Fruit fly (Drosophila melanogaster) whole organism, embryonic: ENCODE results near the gene CG5674.

Experiments used
- Antp ChIP-seq: fragments of 200-800 bp; sonication (Bioruptor generic); optimal IDR thresholded peaks from 3 replicates; lab custom pipeline; 2016; ENCODE audit warnings: missing biosample characterization, missing genetic modification characterization
- Awh ChIP-seq: fragments of 200-800 bp; sonication (Bioruptor generic); IDR thresholded peaks from 2 replicates; pipeline ENCODE4, ENCODE4 v1.3.6; 2022; ENCODE audit warnings: missing biosample characterization, missing genetic modification characterization
- Bdp1 ChIP-seq: fragments of 200-800 bp; sonication (Bioruptor generic); optimal IDR thresholded peaks from 3 replicates; lab custom pipeline; 2016; ENCODE audit warnings: missing biosample characterization, missing genetic modification characterization
- CG11398 ChIP-seq: fragments of 200-800 bp; sonication (Bioruptor generic); optimal IDR thresholded peaks from 2 replicates; lab custom pipeline; 2016; ENCODE audit warnings: missing biosample characterization, missing genetic modification characterization
- CG11504 ChIP-seq: fragments of 200-800 bp; sonication (Bioruptor generic); optimal IDR thresholded peaks from 3 replicates; lab custom pipeline; 2019; ENCODE audit warnings: missing biosample characterization, mild to moderate bottlenecking, missing genetic modification characterization, moderate library complexity
- CG13424 ChIP-seq: fragments of 200-800 bp; sonication (Bioruptor generic); optimal IDR thresholded peaks from 2 replicates; lab custom pipeline; 2019; ENCODE audit warnings: missing biosample characterization, mild to moderate bottlenecking, missing genetic modification characterization, moderate library complexity
- CG15479 ChIP-seq: fragments of 200-800 bp; sonication (Bioruptor generic); optimal IDR thresholded peaks from 3 replicates; lab custom pipeline; 2019; ENCODE audit warnings: missing biosample characterization, mild to moderate bottlenecking, missing genetic modification characterization, moderate library complexity
- CG30431 ChIP-seq: fragments of 200-800 bp; sonication (Bioruptor generic); optimal IDR thresholded peaks from 2 replicates; lab custom pipeline; 2017; ENCODE audit warnings: missing biosample characterization, missing genetic modification characterization
- CG31388 ChIP-seq: fragments of 200-800 bp; sonication (Bioruptor generic); optimal IDR thresholded peaks from 2 replicates; lab custom pipeline; 2016; ENCODE audit warnings: missing biosample characterization, missing genetic modification characterization
- CG34224 ChIP-seq: fragments of 200-800 bp; sonication (Bioruptor generic); IDR thresholded peaks from 3 replicates; pipeline ENCODE4 v1.3.6; 2022; ENCODE audit warnings: missing biosample characterization, missing genetic modification characterization; ENCODE audit not compliant: partially characterized antibody
- CG4617 ChIP-seq: fragments of 200-800 bp; sonication (Bioruptor generic); optimal IDR thresholded peaks from 3 replicates; lab custom pipeline; 2016; ENCODE audit warnings: missing biosample characterization, missing genetic modification characterization, borderline replicate concordance
- CG4707 ChIP-seq: fragments of 200-800 bp; sonication (Bioruptor generic); optimal IDR thresholded peaks from 2 replicates; lab custom pipeline; 2018; ENCODE audit warnings: missing biosample characterization, mild to moderate bottlenecking, missing genetic modification characterization, moderate library complexity
- CG8290 ChIP-seq, 3 experiments: fragments of 200-800 bp; sonication (Bioruptor generic); optimal IDR thresholded peaks; 2 replicates each; lab custom pipeline; 2016 to 2019; ENCODE audit warnings: missing biosample characterization in 3 of 3, missing genetic modification characterization in 3 of 3, mild to moderate bottlenecking in 2 of 3, moderate library complexity in 1 of 3
- CG9932 ChIP-seq: fragments of 200-800 bp; sonication (Bioruptor generic); IDR thresholded peaks from 2 replicates; pipeline ENCODE4 v1.3.6; 2022; ENCODE audit warnings: missing biosample characterization, missing genetic modification characterization
- CrebB ChIP-seq: fragments of 200-800 bp; sonication (Bioruptor generic); optimal IDR thresholded peaks from 3 replicates; lab custom pipeline; 2018; ENCODE audit warnings: missing biosample characterization, mild to moderate bottlenecking, missing genetic modification characterization
- Dp ChIP-seq: fragments of 200-800 bp; sonication (Bioruptor generic); optimal IDR thresholded peaks from 2 replicates; lab custom pipeline; 2018; ENCODE audit warnings: missing biosample characterization, mild to moderate bottlenecking, missing genetic modification characterization, moderate library complexity
- Dref ChIP-seq: fragments of 200-800 bp; sonication (Bioruptor generic); IDR thresholded peaks from 2 replicates; pipeline ENCODE4 v1.3.6; 2022; ENCODE audit warnings: missing biosample characterization, missing genetic modification characterization
- Drgx ChIP-seq: fragments of 200-800 bp; sonication (Bioruptor generic); IDR thresholded peaks from 2 replicates; pipeline ENCODE4 v1.3.6; 2022; ENCODE audit warnings: missing biosample characterization, missing genetic modification characterization
- Ets97D ChIP-seq: fragments of 200-800 bp; sonication (Bioruptor generic); optimal IDR thresholded peaks from 3 replicates; lab custom pipeline; 2016; ENCODE audit warnings: missing biosample characterization, missing genetic modification characterization
- Med ChIP-seq: fragments of 200-800 bp; sonication (Bioruptor generic); peaks from one replicate; lab custom pipeline; 2016; ENCODE audit warnings: missing biosample characterization, missing genetic modification characterization, mild to moderate bottlenecking, inconsistent platforms, moderate library complexity
- Oaz ChIP-seq: fragments of 200-800 bp; sonication (Bioruptor generic); IDR thresholded peaks from 2 replicates; pipeline ENCODE4 v1.3.6; 2022; ENCODE audit warnings: missing biosample characterization, missing genetic modification characterization
- Sox102F ChIP-seq: fragments of 200-800 bp; sonication (Bioruptor generic); optimal IDR thresholded peaks from 2 replicates; lab custom pipeline; 2018; ENCODE audit warnings: missing biosample characterization, mild to moderate bottlenecking, missing genetic modification characterization, moderate library complexity
- ara ChIP-seq: fragments of 200-800 bp; sonication (Bioruptor generic); IDR thresholded peaks from 2 replicates; pipeline ENCODE4 v1.3.6; 2022; ENCODE audit warnings: missing biosample characterization, missing genetic modification characterization
- ato ChIP-seq: fragments of 200-800 bp; sonication (Bioruptor generic); IDR thresholded peaks from 2 replicates; pipeline ENCODE4 v1.3.6; 2022; ENCODE audit warnings: missing biosample characterization, missing genetic modification characterization; ENCODE audit not compliant: partially characterized antibody
- bsh ChIP-seq, 2 experiments: fragments of 200-800 bp; sonication (Bioruptor generic); optimal IDR thresholded peaks; 2 replicates each; lab custom pipeline; 2017 to 2018; ENCODE audit warnings: mild to moderate bottlenecking in 2 of 2, missing biosample characterization in 2 of 2, missing genetic modification characterization in 2 of 2, moderate library complexity in 1 of 2
- cas ChIP-seq: fragments of 200-800 bp; sonication (Bioruptor generic); IDR thresholded peaks from 2 replicates; pipeline ENCODE4 v1.3.6; 2022; ENCODE audit warnings: missing biosample characterization, missing genetic modification characterization
- caup ChIP-seq: fragments of 200-800 bp; sonication (Bioruptor generic); optimal IDR thresholded peaks from 3 replicates; lab custom pipeline; 2017; ENCODE audit warnings: missing biosample characterization, mild to moderate bottlenecking, missing genetic modification characterization, moderate library complexity; ENCODE audit not compliant: severe bottlenecking
- chif ChIP-seq, 2 experiments: fragments of 200-800 bp; sonication (Bioruptor generic); optimal IDR thresholded peaks; 3 replicates each; lab custom pipeline; 2016; ENCODE audit warnings: missing biosample characterization in 2 of 2, missing genetic modification characterization in 2 of 2
- danr ChIP-seq: fragments of 200-800 bp; sonication (Bioruptor generic); IDR thresholded peaks from 2 replicates; pipeline ENCODE4 v1.3.6; 2022; ENCODE audit warnings: missing biosample characterization, missing genetic modification characterization
- dati ChIP-seq: fragments of 200-800 bp; sonication (Bioruptor generic); IDR thresholded peaks from 2 replicates; pipeline ENCODE4 v1.3.6; 2022; ENCODE audit warnings: missing biosample characterization, missing genetic modification characterization
- dmrt99B ChIP-seq: fragments of 200-800 bp; sonication (Bioruptor generic); optimal IDR thresholded peaks from 2 replicates; lab custom pipeline; 2018; ENCODE audit warnings: missing biosample characterization, mild to moderate bottlenecking, missing genetic modification characterization, moderate library complexity
- gcm ChIP-seq: fragments of 200-800 bp; sonication (Bioruptor generic); optimal IDR thresholded peaks from 2 replicates; lab custom pipeline; 2019; ENCODE audit warnings: missing biosample characterization, mild to moderate bottlenecking, missing genetic modification characterization, moderate library complexity
- klu ChIP-seq: fragments of 200-800 bp; sonication (Bioruptor generic); IDR thresholded peaks from 2 replicates; pipeline ENCODE4 v1.3.6; 2022; ENCODE audit warnings: missing biosample characterization, missing genetic modification characterization
- maf-S ChIP-seq: fragments of 200-800 bp; sonication (Bioruptor generic); optimal IDR thresholded peaks from 2 replicates; lab custom pipeline; 2016; ENCODE audit warnings: missing biosample characterization, missing genetic modification characterization
- mld ChIP-seq: fragments of 200-800 bp; sonication (Bioruptor generic); IDR thresholded peaks from 3 replicates; pipeline ENCODE4 v1.3.6; 2022; ENCODE audit warnings: missing biosample characterization, missing genetic modification characterization; ENCODE audit not compliant: partially characterized antibody
- prd ChIP-seq, 3 experiments: fragments of >200 bp in 2 of 3; fragments of 200-800 bp in 1 of 3; sonication (Bioruptor generic) in 1 of 3; optimal IDR thresholded peaks in 2 of 3; IDR thresholded peaks in 1 of 3; 2 replicates in 2 of 3; 3 replicates in 1 of 3; pipeline versions ENCODE4 v1.3.6 to Lab custom; 2017 to 2022; ENCODE audit warnings: missing biosample characterization in 1 of 3, missing genetic modification characterization in 1 of 3
- pum ChIP-seq: fragments of 200-800 bp; sonication (Bioruptor generic); optimal IDR thresholded peaks from 2 replicates; lab custom pipeline; 2016; ENCODE audit warnings: missing biosample characterization, missing genetic modification characterization
- sens ChIP-seq: fragments of 200-800 bp; sonication (Bioruptor generic); peaks from one replicate; lab custom pipeline; 2016; ENCODE audit warnings: missing biosample characterization, missing genetic modification characterization
- sima ChIP-seq: fragments of 200-800 bp; sonication (Bioruptor generic); optimal IDR thresholded peaks from 2 replicates; lab custom pipeline; 2016; ENCODE audit warnings: missing biosample characterization, missing genetic modification characterization
- slbo ChIP-seq: fragments of 200-800 bp; sonication (Bioruptor generic); IDR thresholded peaks from 2 replicates; pipeline ENCODE4 v1.3.6; 2022; ENCODE audit warnings: missing biosample characterization, missing genetic modification characterization
- slp2 ChIP-seq: fragments of 200-800 bp; sonication (Bioruptor generic); optimal IDR thresholded peaks from 2 replicates; lab custom pipeline; 2016; ENCODE audit warnings: missing biosample characterization, missing genetic modification characterization
- toy ChIP-seq: fragments of 200-800 bp; sonication (Bioruptor generic); IDR thresholded peaks from 2 replicates; pipeline ENCODE4 v1.3.6; 2022; ENCODE audit warnings: missing biosample characterization, missing genetic modification characterization
- usp ChIP-seq: fragments of >200 bp; optimal IDR thresholded peaks from 2 replicates; lab custom pipeline; 2017; ENCODE audit warnings: missing biosample characterization, missing genetic modification characterization
- vfl ChIP-seq: fragments of 200-800 bp; sonication (Bioruptor generic); optimal IDR thresholded peaks from 2 replicates; lab custom pipeline; 2016; ENCODE audit warnings: missing biosample characterization, missing genetic modification characterization

Gene CG5674

dm6 chr2L:18005481-18005880 is 42.3 kb downstream of the CG5674 start:
- TF ChIP-seq chif (GFP tag; optimal IDR thresholded peaks at IDR 0.05; lab: Kevin White, UChicago) = no peak
- TF ChIP-seq bsh (GFP tag; optimal IDR thresholded peaks at IDR 0.05; lab: Kevin White, UChicago) = peak in 1 of 2 experiments; percentile 67
- peak; percentile 76 for TF ChIP-seq sens (GFP tag; lab: Kevin White, UChicago)
- TF ChIP-seq Oaz (GFP tag; lab: Robert Waterston, UW) = 0 out of 2 replicates have a peak, but pooled peaks have one; percentile 5
- TF ChIP-seq CG11504 = peak; percentile 40
- peak; percentile 71 for TF ChIP-seq Drgx (GFP tag; lab: Robert Waterston, UW)
- TF ChIP-seq CrebB = no peak
- no peak for TF ChIP-seq CG8290 (GFP tag; optimal IDR thresholded peaks at IDR 0.05; lab: Kevin White, UChicago)
- TF ChIP-seq CG8290 (tag; optimal IDR thresholded peaks at IDR 0.05; lab: Kevin White, UChicago) = no peak
- TF ChIP-seq dmrt99B (tag; lab: Kevin White, UChicago) = peak; percentile 37
- no peak for TF ChIP-seq Dp (GFP tag; lab: Kevin White, UChicago)
- TF ChIP-seq Sox102F = peak; percentile 25

- no peak for TF ChIP-seq CG34224 (GFP tag; lab: Robert Waterston, UW)
- TF ChIP-seq mld (GFP tag; lab: Robert Waterston, UW) = no peak
- no peak for TF ChIP-seq klu (GFP tag; lab: Robert Waterston, UW)
- no peak for TF ChIP-seq Ets97D (GFP tag; lab: Kevin White, UChicago)
- TF ChIP-seq maf-S (GFP tag; lab: Kevin White, UChicago) = no peak
- TF ChIP-seq dati (GFP tag; lab: Robert Waterston, UW) = no peak
- TF ChIP-seq slbo (GFP tag; lab: Robert Waterston, UW) = no peak
- TF ChIP-seq CG4707 = no peak
- TF ChIP-seq CG15479 = no peak
- TF ChIP-seq Awh (GFP tag; lab: Robert Waterston, UW) = no peak
- no peak for TF ChIP-seq vfl (GFP tag; lab: Kevin White, UChicago)
- no peak for TF ChIP-seq Dref
- TF ChIP-seq sima (GFP tag; lab: Kevin White, UChicago) = no peak
- no peak for TF ChIP-seq Med (GFP tag; lab: Kevin White, UChicago)
- TF ChIP-seq slp2 = no peak
- TF ChIP-seq CG11398 (GFP tag; lab: Kevin White, UChicago) = no peak
- no peak for TF ChIP-seq CG4617 (GFP tag; lab: Kevin White, UChicago)
Observed at dm6 chr2L:18006327-18006726, 43.1 kb downstream of the CG5674 start, which contains the start of gene CG5693. Gene CG5693, plus strand, starts transcription at chr2L:18006627.

- TF ChIP-seq chif (GFP tag; optimal IDR thresholded peaks at IDR 0.05; lab: Kevin White, UChicago) = no peak
- TF ChIP-seq toy = no peak
- no peak for TF ChIP-seq danr (GFP tag; lab: Robert Waterston, UW)
- no peak for TF ChIP-seq cas (GFP tag; lab: Robert Waterston, UW)
- no peak for TF ChIP-seq gcm (GFP tag; lab: Kevin White, UChicago)
- no peak for TF ChIP-seq usp (GFP tag; lab: Kevin White, UChicago)
- no peak for TF ChIP-seq ara (GFP tag; lab: Robert Waterston, UW)
- no peak for TF ChIP-seq CG13424 (tag; lab: Kevin White, UChicago)
- no peak for TF ChIP-seq pum (GFP tag; lab: Kevin White, UChicago)
- TF ChIP-seq CG30431 (GFP tag; lab: Kevin White, UChicago) = no peak
- TF ChIP-seq ato (GFP tag; lab: Robert Waterston, UW) = no peak
- TF ChIP-seq CG9932 (GFP tag; lab: Robert Waterston, UW) = no peak
- no peak for TF ChIP-seq prd (optimal IDR thresholded peaks at IDR 0.05; lab: Kevin White, UChicago)
- TF ChIP-seq prd (GFP tag; IDR thresholded peaks at IDR 0.05; lab: Robert Waterston, UW) = no peak
- no peak for TF ChIP-seq Antp (GFP tag; lab: Kevin White, UChicago)
- no peak for TF ChIP-seq maf-S (GFP tag; lab: Kevin White, UChicago)
- no peak for TF ChIP-seq caup
- no peak for TF ChIP-seq Bdp1
- TF ChIP-seq CG31388 (GFP tag; lab: Kevin White, UChicago) = no peak
Observed at dm6 chr2L:18007060-18007459, 43.9 kb downstream of the CG5674 start, which contains the start of gene CG42659. Gene CG42659, plus strand, starts transcription at chr2L:18007360.
